Fruit fly (Drosophila melanogaster) whole organism: ENCODE results near the gene Pkg21D.

Source experiments
- CG8478 ChIP-seq: fragments of >200 bp; optimal IDR thresholded peaks from 2 replicates; lab custom pipeline; 2018; ENCODE audit warnings: inconsistent platforms
- Dll ChIP-seq: fragments of >200 bp; optimal IDR thresholded peaks from 2 replicates; lab custom pipeline; 2017
- EcR ChIP-seq, 2 experiments: fragments of >200 bp; optimal IDR thresholded peaks; 2 replicates each; lab custom pipeline; 2017; ENCODE audit warnings: missing biosample characterization in 2 of 2, missing genetic modification characterization in 2 of 2, missing genetic modification reagents in 2 of 2
- pan ChIP-seq: fragments of >200 bp; optimal IDR thresholded peaks from 2 replicates; lab custom pipeline; 2017
- psq ChIP-seq: fragments of >200 bp; optimal IDR thresholded peaks from 2 replicates; lab custom pipeline; 2017
- usp ChIP-seq: fragments of >200 bp; optimal IDR thresholded peaks from 2 replicates; lab custom pipeline; 2017; ENCODE audit warnings: missing biosample characterization, missing genetic modification characterization, mixed read lengths

Gene Pkg21D

dm6 chr2L:817850-818249 is 27.3 kb upstream of the Pkg21D start, which contains the start of gene CG15880:
CG15880 (minus strand) TSS chr2L:817950.
- TF ChIP-seq EcR (GFP tag; optimal IDR thresholded peaks at IDR 0.05; lab: Kevin White, UChicago) (no peak), psq (no peak), CG8478 (lab: Kevin White, UChicago) (no peak), pan (lab: Kevin White, UChicago) (no peak), usp (GFP tag; lab: Kevin White, UChicago) (no peak), Dll (lab: Kevin White, UChicago) (no peak)

dm6 chr2L:815785-816389 is 25.3 kb upstream of the Pkg21D start, which contains the start of the genes Saf6 and Pex12:
Saf6 (minus strand) TSS chr2L:815950.
Pex12 (plus strand) TSS chr2L:815993.
- TF ChIP-seq usp (GFP tag; lab: Kevin White, UChicago) (no peak), CG8478 (lab: Kevin White, UChicago) (no peak), EcR (GFP tag; optimal IDR thresholded peaks at IDR 0.05; lab: Kevin White, UChicago) (no peak), Dll (lab: Kevin White, UChicago) (no peak), pan (lab: Kevin White, UChicago) (no peak), psq (no peak)

- TF ChIP-seq Dll (lab: Kevin White, UChicago) (no peak), pan (lab: Kevin White, UChicago) (no peak)
Observed at dm6 chr2L:811405-811804, 20.8 kb upstream of the Pkg21D start, which contains the start of gene Dbp21E2. Dbp21E2 (plus strand) TSS chr2L:811584.

DNA sequence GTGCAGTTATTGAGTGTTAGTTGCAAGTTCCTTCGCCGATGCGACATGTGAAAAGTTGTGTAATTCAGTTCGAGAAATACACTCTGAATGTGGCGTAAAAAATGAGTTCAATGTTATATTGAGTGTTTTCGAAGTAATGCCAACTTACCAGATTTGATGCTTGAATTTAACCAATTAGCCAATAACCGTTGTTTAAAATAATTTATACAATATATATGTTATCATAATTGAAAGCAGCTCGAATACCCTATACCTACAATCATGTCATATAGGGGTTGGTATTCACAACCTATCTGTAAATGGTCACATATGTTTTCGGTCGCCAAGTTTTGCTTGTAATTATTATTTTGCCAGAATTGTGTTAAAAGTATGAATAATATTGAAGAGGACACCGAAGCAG is 19.7 kb upstream of the Pkg21D start, which contains the start of gene Nnf1b:
TSS of gene Nnf1b (plus strand) at position 301 of the 400 bp plus-strand sequence.
- TF ChIP-seq CG8478 (lab: Kevin White, UChicago) (no peak), EcR (GFP tag; optimal IDR thresholded peaks at IDR 0.05; lab: Kevin White, UChicago) (no peak), Dll (lab: Kevin White, UChicago) (no peak), usp (GFP tag; lab: Kevin White, UChicago) (no peak), psq (no peak), pan (lab: Kevin White, UChicago) (no peak)

DNA sequence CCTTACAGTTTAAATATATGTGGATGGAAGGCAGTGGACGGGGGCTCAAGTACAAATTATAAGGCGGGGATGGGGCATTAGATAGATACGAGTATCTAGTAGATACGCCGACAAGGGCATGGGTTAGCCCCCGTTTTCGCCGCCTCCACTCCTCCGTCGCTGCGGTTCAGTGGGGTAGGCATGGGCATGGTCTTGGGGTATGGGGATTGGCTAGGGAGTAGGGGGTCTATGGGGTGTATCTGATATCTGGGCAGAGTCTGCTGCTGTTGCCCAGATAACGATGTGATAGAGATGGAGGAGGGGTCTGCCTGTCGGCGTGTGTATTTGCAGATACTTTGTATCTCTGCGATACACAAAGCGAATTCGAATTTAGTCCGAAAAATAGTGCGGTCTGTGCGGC is 632 bp downstream of the Pkg21D start:
- TF ChIP-seq psq: no peak
- no peak for TF ChIP-seq usp (GFP tag; lab: Kevin White, UChicago)
- TF ChIP-seq EcR (GFP tag; optimal IDR thresholded peaks at IDR 0.05; lab: Kevin White, UChicago): no peak
- TF ChIP-seq CG8478 (lab: Kevin White, UChicago): no peak
- TF ChIP-seq Dll (lab: Kevin White, UChicago): no peak
- TF ChIP-seq pan (lab: Kevin White, UChicago): no peak

DNA sequence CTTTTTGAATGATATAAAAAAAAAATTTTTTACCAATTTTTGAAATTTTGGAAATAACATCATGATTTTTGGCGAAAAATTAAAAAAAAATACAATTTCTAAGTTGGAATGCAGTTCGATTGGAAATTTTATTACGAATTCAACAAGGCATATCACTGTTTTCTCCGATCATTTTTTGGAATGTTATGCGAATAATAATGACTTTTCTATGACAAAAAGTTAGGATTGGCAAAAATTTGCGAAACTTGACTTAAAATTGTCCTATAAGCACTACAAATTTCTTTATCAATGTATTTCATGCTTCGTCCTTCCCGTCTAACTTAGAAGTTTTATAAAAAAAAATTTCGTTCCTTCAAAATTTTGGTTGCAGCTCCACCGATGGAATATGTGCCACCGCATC is 6.6 kb downstream of the Pkg21D start, which contains the start of gene CG3544:
TSS of gene CG3544 (plus strand) at position 301 of the 400 bp plus-strand sequence.
- no peak for TF ChIP-seq usp (GFP tag; lab: Kevin White, UChicago)
- TF ChIP-seq psq: no peak
- TF ChIP-seq EcR (GFP tag; optimal IDR thresholded peaks at IDR 0.05; lab: Kevin White, UChicago): no peak
- no peak for TF ChIP-seq pan (lab: Kevin White, UChicago)
- TF ChIP-seq CG8478 (lab: Kevin White, UChicago): no peak
- no peak for TF ChIP-seq Dll (lab: Kevin White, UChicago)

- TF ChIP-seq pan (lab: Kevin White, UChicago) (no peak), Dll (lab: Kevin White, UChicago) (no peak), usp (GFP tag; lab: Kevin White, UChicago) (no peak), EcR (GFP tag; optimal IDR thresholded peaks at IDR 0.05; lab: Kevin White, UChicago) (no peak), psq (no peak), CG8478 (lab: Kevin White, UChicago) (no peak)
Observed at dm6 chr2L:780851-781250, 9.7 kb downstream of the Pkg21D start.

DNA sequence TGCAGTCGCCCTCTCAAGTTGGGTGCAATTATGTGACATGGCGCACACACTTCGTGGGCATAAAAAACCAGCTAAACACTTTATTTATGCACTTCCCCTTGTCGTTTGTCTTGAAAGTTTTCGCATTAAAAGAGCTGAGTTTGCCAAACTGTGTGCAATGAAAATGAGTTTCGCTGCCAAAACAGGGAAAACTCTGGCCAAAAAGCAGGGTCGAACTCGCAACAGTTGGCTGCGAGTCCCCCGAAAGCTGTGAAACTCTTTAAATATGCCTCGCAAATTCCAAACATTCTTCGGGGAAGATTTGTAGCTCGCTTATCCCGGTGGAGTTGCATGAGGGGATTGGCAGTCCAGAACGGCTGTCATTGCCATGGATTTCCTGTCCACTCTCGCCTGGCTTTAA is 10.4 kb downstream of the Pkg21D start, which contains the start of gene Gr21a:
TSS of gene Gr21a (plus strand) at position 301 of the 400 bp plus-strand sequence.
- TF ChIP-seq psq (no peak), CG8478 (lab: Kevin White, UChicago) (no peak), Dll (lab: Kevin White, UChicago) (no peak), pan (lab: Kevin White, UChicago) (no peak), EcR (GFP tag; optimal IDR thresholded peaks at IDR 0.05; lab: Kevin White, UChicago) (no peak), usp (GFP tag; lab: Kevin White, UChicago) (no peak)

dm6 chr2L:779123-779584 is 11.4 kb downstream of the Pkg21D start, which contains the start of gene CG13947:
CG13947 (plus strand) TSS chr2L:779173.
- no peak for TF ChIP-seq Dll (lab: Kevin White, UChicago)
- no peak for TF ChIP-seq pan (lab: Kevin White, UChicago)
- TF ChIP-seq psq: no peak
- no peak for TF ChIP-seq EcR (GFP tag; optimal IDR thresholded peaks at IDR 0.05; lab: Kevin White, UChicago)
- no peak for TF ChIP-seq usp (GFP tag; lab: Kevin White, UChicago)
- no peak for TF ChIP-seq CG8478 (lab: Kevin White, UChicago)

dm6 chr2L:776236-776635 is 14.4 kb downstream of the Pkg21D start, which contains the start of gene CG13946:
CG13946 (plus strand) TSS chr2L:776536.
- TF ChIP-seq usp (GFP tag; lab: Kevin White, UChicago): no peak
- no peak for TF ChIP-seq EcR (GFP tag; optimal IDR thresholded peaks at IDR 0.05; lab: Kevin White, UChicago)
- no peak for TF ChIP-seq CG8478 (lab: Kevin White, UChicago)
- TF ChIP-seq pan (lab: Kevin White, UChicago): no peak
- TF ChIP-seq Dll (lab: Kevin White, UChicago): no peak
- TF ChIP-seq psq: no peak

- TF ChIP-seq Dll (lab: Kevin White, UChicago) (no peak), EcR (GFP tag; optimal IDR thresholded peaks at IDR 0.05; lab: Kevin White, UChicago) (no peak), psq (no peak), pan (lab: Kevin White, UChicago) (no peak), CG8478 (lab: Kevin White, UChicago) (no peak)
Observed at dm6 chr2L:773247-773646, 17.4 kb downstream of the Pkg21D start, which contains the start of gene CG12506. CG12506 (plus strand) TSS chr2L:773547.
